Fruit fly (Drosophila melanogaster): ENCODE data around the gene CG15599.

Gene CG15599

DNA sequence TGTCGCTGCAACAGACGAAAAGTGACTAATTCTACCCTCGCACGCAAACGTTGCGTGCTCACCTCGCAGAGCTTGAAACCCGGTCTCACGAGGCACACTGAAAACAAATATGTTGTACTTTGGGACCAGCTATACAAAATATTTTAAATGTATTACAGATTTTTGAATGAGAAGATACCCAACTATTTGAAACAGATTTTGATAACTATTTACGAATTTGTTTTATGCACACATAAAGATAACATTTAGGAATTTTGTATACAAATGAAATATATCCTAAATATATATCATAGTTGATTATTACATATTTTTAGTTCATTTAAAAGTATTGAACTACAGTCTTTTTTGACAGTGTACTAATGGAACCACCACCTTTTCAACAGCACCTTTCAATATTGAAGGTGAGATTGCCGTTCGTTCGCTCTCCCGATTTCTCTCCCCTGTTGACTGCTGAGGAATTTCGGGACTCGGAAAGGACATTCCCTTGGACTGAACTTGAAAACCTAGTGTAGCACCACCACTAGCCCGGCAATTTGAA lies 17.6 kb downstream of the CG15599 start, which contains the start of gene CG15646:
Gene CG15646, minus strand, starts transcription at position 4 of the 538 bp plus-strand sequence.
- peak; percentile 74 for TF ChIP-seq fd102C (GFP tag; optimal IDR thresholded peaks at IDR 0.05)
- peak; percentile 98 for TF ChIP-seq CG18476 (GFP tag; optimal IDR thresholded peaks at IDR 0.05)
- TF ChIP-seq maf-S (GFP tag; optimal IDR thresholded peaks at IDR 0.05), result no peak
- TF ChIP-seq CG8944 (GFP tag; optimal IDR thresholded peaks at IDR 0.05), result no peak
- TF ChIP-seq CG9876 (GFP tag; optimal IDR thresholded peaks at IDR 0.05), result no peak
- no peak for TF ChIP-seq CG12769 (tag; optimal IDR thresholded peaks at IDR 0.05)
- TF ChIP-seq CG10565 (GFP tag; optimal IDR thresholded peaks at IDR 0.05), result no peak
- no peak for TF ChIP-seq Aef1 (GFP tag; IDR thresholded peaks at IDR 0.05)
- no peak for TF ChIP-seq gro (GFP tag; optimal IDR thresholded peaks at IDR 0.05)
- TF ChIP-seq CG34422 (GFP tag; IDR thresholded peaks at IDR 0.05), result no peak
- no peak for TF ChIP-seq CG9609 (GFP tag; optimal IDR thresholded peaks at IDR 0.05)
- no peak for TF ChIP-seq pzg (GFP tag; optimal IDR thresholded peaks at IDR 0.05)
- TF ChIP-seq luna (GFP tag; optimal IDR thresholded peaks at IDR 0.05), result no peak
- no peak for TF ChIP-seq prd (optimal IDR thresholded peaks at IDR 0.05)
- TF ChIP-seq prd (GFP tag; IDR thresholded peaks at IDR 0.05), result peak; percentile 85
- peak; percentile 65 for TF ChIP-seq tap (tag; optimal IDR thresholded peaks at IDR 0.05)
- TF ChIP-seq CG1602 (GFP tag; optimal IDR thresholded peaks at IDR 0.05), result peak; percentile 70
- peak; percentile 43 for TF ChIP-seq cato (GFP tag; optimal IDR thresholded peaks at IDR 0.05; ENCODE audit: borderline replicate concordance)
- TF ChIP-seq pita (GFP tag; optimal IDR thresholded peaks at IDR 0.05), result no peak
- peak; percentile 53; the same call in 1 of the 3 replicates for TF ChIP-seq mld (GFP tag; IDR thresholded peaks at IDR 0.05; ENCODE audit: partially characterized antibody)
- no peak for TF ChIP-seq CG6272 (GFP tag; IDR thresholded peaks at IDR 0.05)
- TF ChIP-seq CG6683 (GFP tag; optimal IDR thresholded peaks at IDR 0.05), result no peak
- TF ChIP-seq tx (GFP tag; optimal IDR thresholded peaks at IDR 0.05), result no peak
- TF ChIP-seq CG12659 (GFP tag; optimal IDR thresholded peaks at IDR 0.05), result peak; percentile 38
- no peak for TF ChIP-seq CG9932 (GFP tag; IDR thresholded peaks at IDR 0.05)
- TF ChIP-seq CG4404 (GFP tag; IDR thresholded peaks at IDR 0.05), result peak; percentile 84
- TF ChIP-seq Dfd (GFP tag; optimal IDR thresholded peaks at IDR 0.05), result no peak
- TF ChIP-seq bbx (GFP tag; IDR thresholded peaks at IDR 0.05; ENCODE audit: partially characterized antibody), result peak; percentile 71
- TF ChIP-seq Kr (GFP tag; optimal IDR thresholded peaks at IDR 0.05), result peak; percentile 56
- peak; percentile 84 for TF ChIP-seq Ssrp (tag; optimal IDR thresholded peaks at IDR 0.05)
- TF ChIP-seq CG4360 (GFP tag; IDR thresholded peaks at IDR 0.05), result no peak
- TF ChIP-seq Sin3A (optimal IDR thresholded peaks at IDR 0.05), result no peak
- peak; percentile 82 for TF ChIP-seq CG7556 (GFP tag; optimal IDR thresholded peaks at IDR 0.05)
- no peak for TF ChIP-seq HLHmδ (GFP tag; optimal IDR thresholded peaks at IDR 0.05)
- peak; percentile 47; the same call in 1 of the 2 replicates for TF ChIP-seq peb (GFP tag; IDR thresholded peaks at IDR 0.05)
- TF ChIP-seq CG18262 (tag; optimal IDR thresholded peaks at IDR 0.05), result peak; percentile 95
- TF ChIP-seq CG6654 (GFP tag; optimal IDR thresholded peaks at IDR 0.05), result no peak
- TF ChIP-seq odd (GFP tag; optimal IDR thresholded peaks at IDR 0.05), result peak; percentile 65
- TF ChIP-seq grn (GFP tag; optimal IDR thresholded peaks at IDR 0.05), result no peak
- peak; percentile 10 for TF ChIP-seq CG10431 (GFP tag; optimal IDR thresholded peaks at IDR 0.05)
- peak; percentile 84 for TF ChIP-seq CG8388 (GFP tag; optimal IDR thresholded peaks at IDR 0.05)
- peak; percentile 40; the same call in 1 of the 2 replicates for TF ChIP-seq sens-2 (GFP tag; IDR thresholded peaks at IDR 0.05)
- TF ChIP-seq ewg (GFP tag; optimal IDR thresholded peaks at IDR 0.05), result peak; percentile 47
- TF ChIP-seq Neu2 (GFP tag; optimal IDR thresholded peaks at IDR 0.05; ENCODE audit: borderline replicate concordance), result no peak
- TF ChIP-seq E2f1 (GFP tag; IDR thresholded peaks at IDR 0.05), result peak; percentile 62
- TF ChIP-seq CG3065 (GFP tag; optimal IDR thresholded peaks at IDR 0.05), result no peak
- no peak for TF ChIP-seq Fer2 (tag; optimal IDR thresholded peaks at IDR 0.05)
- TF ChIP-seq Optix (GFP tag; IDR thresholded peaks at IDR 0.05), result no peak
- no peak for TF ChIP-seq CG11696 (GFP tag; IDR thresholded peaks at IDR 0.05)
- TF ChIP-seq CG7963 (GFP tag; IDR thresholded peaks at IDR 0.05; ENCODE audit: partially characterized antibody), result peak; percentile 50; the same call in 1 of the 3 replicates
- TF ChIP-seq Bgb (GFP tag; IDR thresholded peaks at IDR 0.05; ENCODE audit: partially characterized antibody), result peak; percentile 39; the same call in 1 of the 2 replicates

Measured in whole organism, embryonic.